Fruit fly (Drosophila melanogaster) whole organism, pupa: Measurements from ENCODE around the gene ClC-c.

Experiments used
- CG10348 ChIP-seq: fragments of 200-800 bp; sonication (Bioruptor generic); IDR thresholded peaks from 2 replicates; pipeline ENCODE4 v1.3.6; 2022; ENCODE audit warnings: missing biosample characterization, missing genetic modification characterization
- CG12605 ChIP-seq: fragments of 200-800 bp; sonication (Bioruptor generic); IDR thresholded peaks from 2 replicates; pipeline ENCODE4 v1.3.6; 2022; ENCODE audit warnings: missing biosample characterization, missing genetic modification characterization
- CG13204 ChIP-seq: fragments of 200-800 bp; sonication (Bioruptor generic); optimal IDR thresholded peaks from 2 replicates; lab custom pipeline; 2018; ENCODE audit warnings: missing biosample characterization, mild to moderate bottlenecking, missing genetic modification characterization, moderate library complexity
- CG14655 ChIP-seq: fragments of 200-800 bp; sonication (Bioruptor generic); optimal IDR thresholded peaks from 3 replicates; lab custom pipeline; 2017; ENCODE audit warnings: mild to moderate bottlenecking, missing biosample characterization, missing genetic modification reagents, missing genetic modification characterization
- CG15710 ChIP-seq: fragments of 200-800 bp; sonication (Bioruptor generic); optimal IDR thresholded peaks from 2 replicates; lab custom pipeline; 2018; ENCODE audit warnings: missing biosample characterization, mild to moderate bottlenecking, missing genetic modification characterization, moderate library complexity
- CG17806 ChIP-seq: fragments of 200-800 bp; sonication (Bioruptor generic); optimal IDR thresholded peaks from 2 replicates; lab custom pipeline; 2018; ENCODE audit warnings: missing biosample characterization, mild to moderate bottlenecking, missing genetic modification characterization, moderate library complexity
- CG32121 ChIP-seq: fragments of 200-800 bp; sonication (Bioruptor generic); IDR thresholded peaks from 2 replicates; pipeline ENCODE4 v1.3.6; 2022; ENCODE audit warnings: missing biosample characterization, missing genetic modification characterization
- CG34367 ChIP-seq: fragments of 200-800 bp; sonication (Bioruptor generic); optimal IDR thresholded peaks from 2 replicates; lab custom pipeline; 2018; ENCODE audit warnings: missing biosample characterization, mild to moderate bottlenecking, missing genetic modification characterization
- CG4496 ChIP-seq: fragments of 200-800 bp; sonication (Bioruptor generic); IDR thresholded peaks from 3 replicates; pipeline ENCODE4 v1.3.6; 2022; ENCODE audit warnings: missing biosample characterization, missing genetic modification characterization
- CG8159 ChIP-seq: fragments of 200-800 bp; sonication (Bioruptor generic); optimal IDR thresholded peaks from 3 replicates; lab custom pipeline; 2018; ENCODE audit warnings: missing biosample characterization, mild to moderate bottlenecking, missing genetic modification characterization, moderate library complexity
- CG8301 ChIP-seq: fragments of 200-800 bp; sonication (Bioruptor generic); optimal IDR thresholded peaks from 2 replicates; lab custom pipeline; 2018; ENCODE audit warnings: missing biosample characterization, mild to moderate bottlenecking, missing genetic modification characterization
- CG9948 ChIP-seq: fragments of 200-800 bp; sonication (Bioruptor generic); optimal IDR thresholded peaks from 2 replicates; lab custom pipeline; 2018; ENCODE audit warnings: missing biosample characterization, mild to moderate bottlenecking, missing genetic modification characterization, moderate library complexity
- D1 ChIP-seq: fragments of 200-800 bp; sonication (Bioruptor generic); optimal IDR thresholded peaks from 2 replicates; lab custom pipeline; 2018; ENCODE audit warnings: missing biosample characterization, mild to moderate bottlenecking, missing genetic modification characterization, moderate library complexity
- EcR ChIP-seq: fragments of 200-800 bp; sonication (Bioruptor generic); optimal IDR thresholded peaks from 3 replicates; lab custom pipeline; 2019; ENCODE audit warnings: missing biosample characterization, missing genetic modification characterization, mild to moderate bottlenecking, moderate library complexity, missing genetic modification reagents
- Ets98B ChIP-seq: fragments of 200-800 bp; sonication (Bioruptor generic); IDR thresholded peaks from 2 replicates; pipeline ENCODE4 v1.3.6; 2022; ENCODE audit warnings: missing biosample characterization, missing genetic modification characterization
- Pif1A ChIP-seq: fragments of 200-800 bp; sonication (Bioruptor generic); optimal IDR thresholded peaks from 3 replicates; lab custom pipeline; 2016; ENCODE audit warnings: missing biosample characterization, missing genetic modification characterization
- Pif1B ChIP-seq: fragments of 200-800 bp; sonication (Bioruptor generic); optimal IDR thresholded peaks from 3 replicates; lab custom pipeline; 2016; ENCODE audit warnings: missing biosample characterization, missing genetic modification characterization
- Snoo ChIP-seq: fragments of 200-800 bp; sonication (Bioruptor generic); optimal IDR thresholded peaks from 3 replicates; lab custom pipeline; 2017; ENCODE audit warnings: missing biosample characterization, mild to moderate bottlenecking, missing genetic modification characterization, inconsistent platforms
- fd96Ca ChIP-seq: fragments of 200-800 bp; sonication (Bioruptor generic); IDR thresholded peaks from 3 replicates; pipeline ENCODE4 v1.3.6; 2022; ENCODE audit warnings: missing biosample characterization, missing genetic modification characterization
- gl ChIP-seq: fragments of 200-800 bp; sonication (Bioruptor generic); optimal IDR thresholded peaks from 2 replicates; lab custom pipeline; 2018; ENCODE audit warnings: missing biosample characterization, mild to moderate bottlenecking, missing genetic modification characterization
- rn ChIP-seq: fragments of 200-800 bp; sonication (Bioruptor generic); IDR thresholded peaks from 2 replicates; pipeline ENCODE4 v1.3.6; 2022; ENCODE audit warnings: missing biosample characterization, missing genetic modification characterization

The ClC-c gene

dm6 chr3L:16060806-16061600 lies 29.3 kb upstream of the ClC-c start:
- TF ChIP-seq EcR (GFP tag; lab: Kevin White, UChicago): peak; percentile 36
- no peak for TF ChIP-seq CG13204
- TF ChIP-seq CG14655 (GFP tag; lab: Kevin White, UChicago): peak; percentile 80
- peak; percentile 61 for TF ChIP-seq CG8301 (tag; lab: Kevin White, UChicago)
- TF ChIP-seq CG32121 (GFP tag; lab: Robert Waterston, UW): peak; percentile 31; the same call in 1 of the 2 replicates
- TF ChIP-seq Snoo: no peak
- no peak for TF ChIP-seq rn
- TF ChIP-seq Pif1B (GFP tag; lab: Kevin White, UChicago): no peak

- TF ChIP-seq D1 (tag; lab: Kevin White, UChicago) (no peak), CG14655 (GFP tag; lab: Kevin White, UChicago) (no peak), Pif1A (GFP tag; lab: Kevin White, UChicago) (no peak), CG13204 (no peak), CG15710 (no peak), EcR (GFP tag; lab: Kevin White, UChicago) (no peak), CG8301 (tag; lab: Kevin White, UChicago) (no peak), Ets98B (GFP tag; lab: Robert Waterston, UW) (no peak), CG12605 (GFP tag; lab: Robert Waterston, UW) (no peak)
- TF ChIP-seq, all 21 proteins: peak for 0
These were observed 8.0 kb upstream of the ClC-c start, which contains the start of gene CG33258 for dm6 chr3L:16082251-16082650. Gene CG33258, plus strand, starts transcription at chr3L:16082551.

- TF ChIP-seq EcR (GFP tag; lab: Kevin White, UChicago): no peak
- TF ChIP-seq rn: no peak
- no peak for TF ChIP-seq CG17806
- TF ChIP-seq Pif1A (GFP tag; lab: Kevin White, UChicago): no peak
- no peak for TF ChIP-seq CG13204
- TF ChIP-seq CG10348 (GFP tag; lab: Robert Waterston, UW): no peak
- TF ChIP-seq gl (tag; lab: Kevin White, UChicago): no peak
- no peak for TF ChIP-seq CG8159
- TF ChIP-seq D1 (tag; lab: Kevin White, UChicago): no peak
- no peak for TF ChIP-seq fd96Ca
- TF ChIP-seq CG4496 (GFP tag; lab: Robert Waterston, UW): no peak
- no peak for TF ChIP-seq CG9948 (tag; lab: Kevin White, UChicago)
- no peak for TF ChIP-seq CG8301 (tag; lab: Kevin White, UChicago)
- TF ChIP-seq CG34367: no peak
- no peak for TF ChIP-seq CG12605 (GFP tag; lab: Robert Waterston, UW)
- TF ChIP-seq Snoo: no peak
- no peak for TF ChIP-seq Ets98B (GFP tag; lab: Robert Waterston, UW)
- no peak for TF ChIP-seq CG15710
- no peak for TF ChIP-seq Pif1B (GFP tag; lab: Kevin White, UChicago)
- no peak for TF ChIP-seq CG32121 (GFP tag; lab: Robert Waterston, UW)
These were observed 6.6 kb upstream of the ClC-c start, which contains the start of gene CG13075 for dm6 chr3L:16083693-16084092. Gene CG13075, plus strand, starts transcription at chr3L:16083993.

dm6 chr3L:16087323-16087816 lies 2.9 kb upstream of the ClC-c start, which contains the start of gene Tasp1:
Gene Tasp1, minus strand, starts transcription at chr3L:16087525.
- 0 out of 2 replicates have a peak, but pooled peaks have one; percentile 36 for TF ChIP-seq CG12605 (GFP tag; lab: Robert Waterston, UW)
- TF ChIP-seq CG9948 (tag; lab: Kevin White, UChicago): peak; percentile 46
- peak; percentile 47 for TF ChIP-seq Snoo
- TF ChIP-seq CG32121 (GFP tag; lab: Robert Waterston, UW): peak; percentile 54; the same call in 1 of the 2 replicates
- no peak for TF ChIP-seq CG8159

- TF ChIP-seq CG8301 (tag; lab: Kevin White, UChicago): no peak
These were observed 7.2 kb downstream of the ClC-c start, which contains the start of the genes CG13074 and ATPsynbetaL for dm6 chr3L:16097393-16097884. Gene CG13074, minus strand, starts transcription at chr3L:16097493. Gene ATPsynbetaL, plus strand, starts transcription at chr3L:16097834.

dm6 chr3L:16100059-16100458 lies 9.8 kb downstream of the ClC-c start, which contains the start of gene IleRS-m:
Gene IleRS-m, plus strand, starts transcription at chr3L:16100280.
- TF ChIP-seq CG4496 (GFP tag; lab: Robert Waterston, UW) (no peak), CG14655 (GFP tag; lab: Kevin White, UChicago) (no peak), Snoo (no peak), rn (no peak), Pif1A (GFP tag; lab: Kevin White, UChicago) (no peak), CG10348 (GFP tag; lab: Robert Waterston, UW) (no peak), CG8301 (tag; lab: Kevin White, UChicago) (no peak), CG8159 (no peak), CG17806 (no peak), Pif1B (GFP tag; lab: Kevin White, UChicago) (no peak), CG13204 (no peak), Ets98B (GFP tag; lab: Robert Waterston, UW) (no peak), fd96Ca (no peak), CG9948 (tag; lab: Kevin White, UChicago) (no peak), CG15710 (no peak)
